Fruit fly (Drosophila melanogaster): ENCODE measurements around the gene CG10077.

Gene CG10077

dm6 chr3L:6963792-6964487 is 8.2 kb upstream of the CG10077 start (continued):
- peak in 1 of 3 experiments; percentile 88 for TF ChIP-seq lola (GFP tag; optimal IDR thresholded peaks at IDR 0.05)
- TF ChIP-seq dpn (GFP tag; optimal IDR thresholded peaks at IDR 0.05) = peak; percentile 82 to 83
- TF ChIP-seq toy (GFP tag; IDR thresholded peaks at IDR 0.05) = no peak
- TF ChIP-seq Deaf1 (tag; optimal IDR thresholded peaks at IDR 0.05) = no peak
- peak; percentile 56 for TF ChIP-seq CG9876 (GFP tag; optimal IDR thresholded peaks at IDR 0.05)
- no peak for TF ChIP-seq CG14965 (GFP tag; optimal IDR thresholded peaks at IDR 0.05; ENCODE audit: borderline replicate concordance)
- TF ChIP-seq zfh1 (GFP tag; IDR thresholded peaks at IDR 0.05) = peak; percentile 78
- TF ChIP-seq CG12769 (tag; optimal IDR thresholded peaks at IDR 0.05) = peak; percentile 88
- peak; percentile 87 for TF ChIP-seq CG7556 (GFP tag; optimal IDR thresholded peaks at IDR 0.05)
- TF ChIP-seq MBD-R2 (GFP tag; IDR thresholded peaks at IDR 0.05) = peak; percentile 46; the same call in 1 of the 2 replicates
- peak; percentile 10; the same call in 1 of the 3 replicates for TF ChIP-seq jigr1 (GFP tag; IDR thresholded peaks at IDR 0.05)
- TF ChIP-seq Xrp1 (GFP tag; IDR thresholded peaks at IDR 0.05) = peak; percentile 91
- no peak for TF ChIP-seq ro (GFP tag; IDR thresholded peaks at IDR 0.05)
- TF ChIP-seq NC2β (GFP tag; optimal IDR thresholded peaks at IDR 0.05) = peak; percentile 76
- no peak for TF ChIP-seq CG3726 (GFP tag; IDR thresholded peaks at IDR 0.05)
- peak; percentile 81 for TF ChIP-seq lmd (GFP tag; IDR thresholded peaks at IDR 0.05)
- TF ChIP-seq CoRest (tag; optimal IDR thresholded peaks at IDR 0.05) = peak; percentile 88

dm6 chr3L:6963175-6963574 is 7.5 kb upstream of the CG10077 start:
- peak; percentile 26 for TF ChIP-seq CG17912 (GFP tag; optimal IDR thresholded peaks at IDR 0.05)
- peak; percentile 2 for TF ChIP-seq CG34376 (GFP tag; optimal IDR thresholded peaks at IDR 0.05)
- TF ChIP-seq CG7839 (tag; optimal IDR thresholded peaks at IDR 0.05) = no peak
- peak; percentile 83 for TF ChIP-seq exex (tag; optimal IDR thresholded peaks at IDR 0.05)
- TF ChIP-seq CG10543 (GFP tag; optimal IDR thresholded peaks at IDR 0.05) = peak; percentile 4
- peak; percentile 43; the same call in 1 of the 2 replicates for TF ChIP-seq aop (GFP tag; IDR thresholded peaks at IDR 0.05)
- TF ChIP-seq CG8359 (GFP tag; optimal IDR thresholded peaks at IDR 0.05; ENCODE audit: borderline replicate concordance) = no peak
- TF ChIP-seq GATAe (GFP tag; conservative IDR thresholded peaks at IDR 0.05) = peak; percentile 67
- TF ChIP-seq CG12236 (GFP tag; optimal IDR thresholded peaks at IDR 0.05) = no peak
- TF ChIP-seq chinmo (GFP tag; IDR thresholded peaks at IDR 0.05; ENCODE audit: partially characterized antibody) = peak; percentile 85; the same call in 1 of the 4 replicates
- peak; percentile 68 for TF ChIP-seq sens (GFP tag)

dm6 chr3L:6961992-6962570 is 6.4 kb upstream of the CG10077 start:
- TF ChIP-seq Gug (GFP tag; IDR thresholded peaks at IDR 0.05) (no peak), Ets65A (GFP tag) (peak; percentile 75), tin (GFP tag; optimal IDR thresholded peaks at IDR 0.05) (no peak), HLH4C (GFP tag; IDR thresholded peaks at IDR 0.05; ENCODE audit: partially characterized antibody) (no peak), corto (GFP tag; optimal IDR thresholded peaks at IDR 0.05) (peak; percentile 16), Sry-δ (GFP tag; optimal IDR thresholded peaks at IDR 0.05) (no peak), CG6791 (GFP tag; IDR thresholded peaks at IDR 0.05; ENCODE audit: partially characterized antibody) (no peak), Pdp1 (GFP tag; optimal IDR thresholded peaks at IDR 0.05) (peak in 1 of 2 experiments; percentile 73), disco-r (GFP tag; optimal IDR thresholded peaks at IDR 0.05) (no peak), z (GFP tag; IDR thresholded peaks at IDR 0.05) (no peak), exex (tag; optimal IDR thresholded peaks at IDR 0.05) (peak; percentile 71), CG3838 (GFP tag; optimal IDR thresholded peaks at IDR 0.05) (no peak), ham (GFP tag; IDR thresholded peaks at IDR 0.05) (no peak), BEAF-32 (GFP tag; optimal IDR thresholded peaks at IDR 0.05) (no peak), CG34376 (GFP tag; optimal IDR thresholded peaks at IDR 0.05) (peak; percentile 53), grn (GFP tag; optimal IDR thresholded peaks at IDR 0.05) (peak; percentile 50), CG30020 (tag; optimal IDR thresholded peaks at IDR 0.05) (no peak), CG11723 (GFP tag; optimal IDR thresholded peaks at IDR 0.05) (no peak)

Data from whole organism, embryonic.